Worm (Caenorhabditis elegans) whole organism, L3 larva: ENCODE measurements around the gene set-19.

Source experiments
- ama-1 ChIP-seq: fragments of 150-350 bp; optimal IDR thresholded peaks from 2 replicates; lab custom pipeline; 2018
- elt-2 ChIP-seq: sonication (generic microtip); optimal IDR thresholded peaks from 2 replicates; lab custom pipeline; 2016; ENCODE audit warnings: missing genetic modification reagents, mild to moderate bottlenecking, missing genetic modification characterization, missing compliant biosample characterization
- elt-3 ChIP-seq, 3 experiments: fragments of 150-350 bp in 1 of 3; sonication (generic microtip) in 2 of 3; optimal IDR thresholded peaks; 2 replicates in 2 of 3; 4 replicates in 1 of 3; lab custom pipeline; 2014 to 2017; ENCODE audit warnings: missing biosample characterization in 3 of 3, missing genetic modification characterization in 3 of 3
- hmg-11 ChIP-seq: sonication (generic microtip); optimal IDR thresholded peaks from 2 replicates; lab custom pipeline; 2016; ENCODE audit warnings: missing genetic modification characterization, missing compliant biosample characterization
- lin-15B ChIP-seq: fragments of 150-350 bp; optimal IDR thresholded peaks from 2 replicates; lab custom pipeline; 2014; ENCODE audit warnings: missing biosample characterization, missing genetic modification characterization
- lin-39 ChIP-seq: fragments of 150-350 bp; optimal IDR thresholded peaks from 2 replicates; lab custom pipeline; 2018; ENCODE audit warnings: missing biosample characterization, missing genetic modification reagents, missing genetic modification characterization
- mdl-1 ChIP-seq: fragments of 150-350 bp; optimal IDR thresholded peaks from 2 replicates; lab custom pipeline; 2014; ENCODE audit warnings: missing biosample characterization, missing genetic modification characterization
- nhr-23 ChIP-seq: fragments of 150-350 bp; optimal IDR thresholded peaks from 2 replicates; lab custom pipeline; 2014; ENCODE audit warnings: missing biosample characterization, missing genetic modification reagents, missing genetic modification characterization
- pha-4 ChIP-seq: fragments of 150-350 bp; optimal IDR thresholded peaks from 2 replicates; lab custom pipeline; 2014; ENCODE audit warnings: missing biosample characterization, missing genetic modification reagents, missing genetic modification characterization
- snpc-4 ChIP-seq: fragments of 150-350 bp; optimal IDR thresholded peaks from 2 replicates; lab custom pipeline; 2014; ENCODE audit warnings: missing biosample characterization, missing genetic modification characterization
- unc-62 ChIP-seq: fragments of 150-350 bp; sonication (generic microtip); optimal IDR thresholded peaks from 4 replicates; lab custom pipeline; 2014; ENCODE audit warnings: missing biosample characterization, missing genetic modification reagents, missing genetic modification characterization

DNA sequence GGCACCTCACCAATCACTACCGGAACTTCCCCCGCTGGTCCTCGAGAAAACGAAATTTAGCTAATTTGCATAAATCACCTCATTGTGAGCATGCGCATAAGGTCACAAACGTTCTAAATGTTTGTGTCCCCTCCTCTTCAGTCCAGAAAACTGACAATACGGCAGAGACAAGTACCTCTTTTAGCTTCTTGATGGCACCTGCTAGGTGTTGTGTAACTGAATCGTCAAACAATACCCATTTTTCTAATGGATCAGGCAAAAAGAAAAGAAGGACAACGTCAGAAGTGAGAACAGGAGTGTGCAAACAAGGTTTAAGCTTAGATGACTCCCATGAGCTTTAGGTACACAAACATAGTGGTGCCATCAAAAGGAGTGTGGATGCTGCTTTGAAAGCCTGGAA is 19.5 kb upstream of the set-19 start:
- no peak for TF ChIP-seq ama-1
- TF ChIP-seq snpc-4 (tag; lab: Kevin White, UChicago) = no peak
- no peak for TF ChIP-seq lin-39
- no peak for TF ChIP-seq pha-4 (tag; lab: Kevin White, UChicago)
- no peak for TF ChIP-seq nhr-23 (tag; lab: Kevin White, UChicago)
- no peak for TF ChIP-seq mdl-1
- no peak for TF ChIP-seq lin-15B (tag; lab: Kevin White, UChicago)
- no peak for TF ChIP-seq elt-2 (tag; lab: Kevin White, UChicago)
- TF ChIP-seq hmg-11 (tag; lab: Kevin White, UChicago) = no peak
- no peak for TF ChIP-seq elt-3 (tag; optimal IDR thresholded peaks at IDR 0.05; lab: Kevin White, UChicago)
- TF ChIP-seq unc-62 (GFP tag; lab: Kevin White, UChicago) = no peak
